Worm (Caenorhabditis elegans) whole organism, L3 larva: ENCODE measurements around the gene F49C12.12.

ENCODE experiments used
- elt-1 ChIP-seq: fragments of 150-350 bp; optimal IDR thresholded peaks from 2 replicates; lab custom pipeline; 2014; ENCODE audit warnings: missing biosample characterization, missing genetic modification characterization
- elt-3 ChIP-seq, 3 experiments: fragments of 150-350 bp in 1 of 3; sonication (generic microtip) in 2 of 3; optimal IDR thresholded peaks; 2 replicates in 2 of 3; 4 replicates in 1 of 3; lab custom pipeline; 2014 to 2017; ENCODE audit warnings: missing biosample characterization in 3 of 3, missing genetic modification characterization in 3 of 3
- fos-1 ChIP-seq: fragments of 150-350 bp; optimal IDR thresholded peaks from 2 replicates; lab custom pipeline; 2014; ENCODE audit warnings: missing biosample characterization, missing genetic modification characterization
- jun-1 ChIP-seq: fragments of 150-350 bp; optimal IDR thresholded peaks from 2 replicates; lab custom pipeline; 2014; ENCODE audit warnings: missing biosample characterization, missing genetic modification reagents, missing genetic modification characterization
- mdl-1 ChIP-seq: fragments of 150-350 bp; optimal IDR thresholded peaks from 2 replicates; lab custom pipeline; 2014; ENCODE audit warnings: missing biosample characterization, missing genetic modification characterization
- nfya-1 ChIP-seq: sonication (generic microtip); optimal IDR thresholded peaks from 2 replicates; lab custom pipeline; 2017; ENCODE audit warnings: missing genetic modification characterization, mild to moderate bottlenecking, missing compliant biosample characterization, antibody characterized with exemption, moderate library complexity; ENCODE audit not compliant: insufficient read depth
- nhr-28 ChIP-seq: fragments of 150-350 bp; optimal IDR thresholded peaks from 2 replicates; lab custom pipeline; 2014; ENCODE audit warnings: missing biosample characterization, missing genetic modification characterization
- nhr-76 ChIP-seq: fragments of 150-350 bp; sonication (generic microtip); optimal IDR thresholded peaks from 5 replicates; lab custom pipeline; 2014; ENCODE audit warnings: missing biosample characterization, missing genetic modification characterization
- nhr-77 ChIP-seq: fragments of 150-350 bp; optimal IDR thresholded peaks from 2 replicates; lab custom pipeline; 2014; ENCODE audit warnings: missing biosample characterization, missing genetic modification characterization
- pqm-1 ChIP-seq: fragments of 150-350 bp; optimal IDR thresholded peaks from 2 replicates; lab custom pipeline; 2017; ENCODE audit warnings: missing biosample characterization, missing genetic modification characterization, inconsistent platforms
- unc-39 ChIP-seq: sonication (generic microtip); optimal IDR thresholded peaks from 4 replicates; lab custom pipeline; 2017; ENCODE audit warnings: missing biosample characterization, missing genetic modification characterization
- unc-62 ChIP-seq: fragments of 150-350 bp; sonication (generic microtip); optimal IDR thresholded peaks from 4 replicates; lab custom pipeline; 2014; ENCODE audit warnings: missing biosample characterization, missing genetic modification reagents, missing genetic modification characterization
- zag-1 ChIP-seq: fragments of 150-350 bp; optimal IDR thresholded peaks from 2 replicates; lab custom pipeline; 2014; ENCODE audit warnings: missing biosample characterization, missing genetic modification characterization
- ztf-4 ChIP-seq: fragments of 150-350 bp; optimal IDR thresholded peaks from 2 replicates; lab custom pipeline; 2014; ENCODE audit warnings: missing biosample characterization, missing genetic modification characterization

- TF ChIP-seq nfya-1 (tag; lab: Kevin White, UChicago): no peak
- TF ChIP-seq elt-1 (tag; lab: Kevin White, UChicago): no peak
- no peak for TF ChIP-seq elt-3 (tag; optimal IDR thresholded peaks at IDR 0.05; lab: Kevin White, UChicago)
- no peak for TF ChIP-seq fos-1 (tag; lab: Kevin White, UChicago)
- no peak for TF ChIP-seq mdl-1
- no peak for TF ChIP-seq jun-1 (tag; lab: Kevin White, UChicago)
- no peak for TF ChIP-seq pqm-1 (tag; lab: Kevin White, UChicago)
- TF ChIP-seq ztf-4 (tag; lab: Kevin White, UChicago): no peak
- no peak for TF ChIP-seq unc-39
- no peak for TF ChIP-seq nhr-28 (tag; lab: Kevin White, UChicago)
- no peak for TF ChIP-seq zag-1
- TF ChIP-seq unc-62 (GFP tag; lab: Kevin White, UChicago): no peak
- TF ChIP-seq nhr-77 (tag; lab: Kevin White, UChicago): no peak
- TF ChIP-seq nhr-76 (tag; lab: Kevin White, UChicago): no peak
These were observed 21.7 kb downstream of the F49C12.12 start, which contains the start of gene F49C12.2 for ce11 chrIV:9299145-9299544.
